Worm (Caenorhabditis elegans) whole organism, mixed stage, embryonic: ENCODE measurements around the gene inx-18.

ENCODE experiments used
- M03D4.4 ChIP-seq: sonication (generic microtip); optimal IDR thresholded peaks from 2 replicates; lab custom pipeline; 2017; ENCODE audit warnings: mild to moderate bottlenecking, missing genetic modification characterization, missing compliant biosample characterization
- bed-3 ChIP-seq: fragments of 200-800 bp; sonication (Bioruptor generic); optimal IDR thresholded peaks from 3 replicates; lab custom pipeline; 2018; ENCODE audit warnings: mild to moderate bottlenecking, missing genetic modification characterization, moderate library complexity, missing compliant biosample characterization
- blmp-1 ChIP-seq: fragments of 150-350 bp; optimal IDR thresholded peaks from 2 replicates; lab custom pipeline; 2014; ENCODE audit warnings: missing biosample characterization, missing genetic modification characterization
- ceh-39 ChIP-seq: fragments of 150-350 bp; optimal IDR thresholded peaks from 2 replicates; lab custom pipeline; 2014; ENCODE audit warnings: missing biosample characterization, missing genetic modification characterization
- ceh-43 ChIP-seq: fragments of 200-800 bp; sonication (Bioruptor generic); optimal IDR thresholded peaks from 2 replicates; lab custom pipeline; 2018; ENCODE audit warnings: mild to moderate bottlenecking, missing genetic modification characterization, moderate library complexity, missing compliant biosample characterization
- ceh-83 ChIP-seq: fragments of 200-800 bp; sonication (Bioruptor generic); optimal IDR thresholded peaks from 2 replicates; lab custom pipeline; 2018; ENCODE audit warnings: mild to moderate bottlenecking, missing genetic modification characterization, missing compliant biosample characterization
- ces-1 ChIP-seq: fragments of 150-350 bp; optimal IDR thresholded peaks from 2 replicates; lab custom pipeline; 2014; ENCODE audit warnings: missing biosample characterization, missing genetic modification reagents, missing genetic modification characterization
- cnd-1 ChIP-seq: fragments of 200-800 bp; sonication (Bioruptor generic); optimal IDR thresholded peaks from 2 replicates; lab custom pipeline; 2018; ENCODE audit warnings: mild to moderate bottlenecking, missing genetic modification characterization, missing compliant biosample characterization
- drap-1 ChIP-seq: fragments of 200-800 bp; sonication (Bioruptor generic); optimal IDR thresholded peaks from 3 replicates; lab custom pipeline; 2018; ENCODE audit warnings: mild to moderate bottlenecking, missing genetic modification characterization, missing compliant biosample characterization
- elt-1 ChIP-seq: sonication (generic microtip); optimal IDR thresholded peaks from 2 replicates; lab custom pipeline; 2017; ENCODE audit warnings: missing genetic modification characterization, mild to moderate bottlenecking, missing compliant biosample characterization, antibody characterized with exemption, moderate library complexity, borderline replicate concordance; ENCODE audit not compliant: insufficient read depth
- elt-3 ChIP-seq: fragments of 150-350 bp; optimal IDR thresholded peaks from 2 replicates; lab custom pipeline; 2014; ENCODE audit warnings: missing biosample characterization, missing genetic modification characterization
- flh-1 ChIP-seq: fragments of 200-800 bp; sonication (Bioruptor generic); optimal IDR thresholded peaks from 2 replicates; lab custom pipeline; 2018; ENCODE audit warnings: mild to moderate bottlenecking, missing genetic modification characterization, moderate library complexity, missing compliant biosample characterization
- ham-2 ChIP-seq: fragments of 200-800 bp; sonication (Bioruptor generic); optimal IDR thresholded peaks from 2 replicates; lab custom pipeline; 2018; ENCODE audit warnings: mild to moderate bottlenecking, missing genetic modification characterization, missing compliant biosample characterization
- hlh-1 ChIP-seq: fragments of 150-350 bp; optimal IDR thresholded peaks from 2 replicates; lab custom pipeline; 2014; ENCODE audit warnings: missing biosample characterization, missing genetic modification reagents, missing genetic modification characterization
- lin-13 ChIP-seq: fragments of 150-350 bp; optimal IDR thresholded peaks from 2 replicates; lab custom pipeline; 2014; ENCODE audit warnings: missing biosample characterization, missing genetic modification characterization
- lin-32 ChIP-seq: fragments of 200-800 bp; sonication (Bioruptor generic); optimal IDR thresholded peaks from 2 replicates; lab custom pipeline; 2018; ENCODE audit warnings: mild to moderate bottlenecking, missing genetic modification characterization, missing compliant biosample characterization
- lsy-2 ChIP-seq: fragments of 150-350 bp; optimal IDR thresholded peaks from 2 replicates; lab custom pipeline; 2014; ENCODE audit warnings: missing biosample characterization, missing genetic modification characterization
- mab-5 ChIP-seq: fragments of 150-350 bp; optimal IDR thresholded peaks from 2 replicates; lab custom pipeline; 2014; ENCODE audit warnings: missing biosample characterization, missing genetic modification characterization
- mep-1 ChIP-seq: fragments of 150-350 bp; optimal IDR thresholded peaks from 2 replicates; lab custom pipeline; 2017; ENCODE audit warnings: missing biosample characterization, missing genetic modification reagents, missing genetic modification characterization, inconsistent platforms
- mls-2 ChIP-seq: sonication (generic microtip); optimal IDR thresholded peaks from 2 replicates; lab custom pipeline; 2016; ENCODE audit warnings: mild to moderate bottlenecking, missing genetic modification characterization, moderate library complexity, missing compliant biosample characterization
- nhr-12 ChIP-seq: fragments of 150-350 bp; optimal IDR thresholded peaks from 2 replicates; lab custom pipeline; 2014; ENCODE audit warnings: missing biosample characterization, missing genetic modification characterization
- nhr-2 ChIP-seq: fragments of 150-350 bp; optimal IDR thresholded peaks from 2 replicates; lab custom pipeline; 2014; ENCODE audit warnings: missing biosample characterization, missing genetic modification characterization
- nhr-237 ChIP-seq: fragments of 150-350 bp; optimal IDR thresholded peaks from 2 replicates; lab custom pipeline; 2014; ENCODE audit warnings: missing biosample characterization, missing genetic modification characterization
- nhr-28 ChIP-seq: fragments of 150-350 bp; optimal IDR thresholded peaks from 2 replicates; lab custom pipeline; 2014; ENCODE audit warnings: missing biosample characterization, missing genetic modification characterization
- nhr-76 ChIP-seq: sonication (generic microtip); optimal IDR thresholded peaks from 2 replicates; lab custom pipeline; 2017; ENCODE audit warnings: missing biosample characterization, missing genetic modification characterization
- pha-4 ChIP-seq: fragments of 150-350 bp; optimal IDR thresholded peaks from 2 replicates; lab custom pipeline; 2018; ENCODE audit warnings: missing biosample characterization, missing genetic modification reagents, missing genetic modification characterization
- sem-2 ChIP-seq: fragments of 200-800 bp; sonication (Bioruptor generic); optimal IDR thresholded peaks from 2 replicates; lab custom pipeline; 2018; ENCODE audit warnings: mild to moderate bottlenecking, missing genetic modification characterization, missing compliant biosample characterization
- snpc-4 ChIP-seq: fragments of 150-350 bp; optimal IDR thresholded peaks from 2 replicates; lab custom pipeline; 2014; ENCODE audit warnings: missing biosample characterization, missing genetic modification characterization
- sptf-1 ChIP-seq: sonication (generic microtip); optimal IDR thresholded peaks from 2 replicates; lab custom pipeline; 2017; ENCODE audit warnings: mild to moderate bottlenecking, missing genetic modification characterization, moderate library complexity, missing compliant biosample characterization
- tbx-8 ChIP-seq: fragments of 200-800 bp; sonication (Bioruptor generic); optimal IDR thresholded peaks from 2 replicates; lab custom pipeline; 2018; ENCODE audit warnings: mild to moderate bottlenecking, missing genetic modification characterization, moderate library complexity, missing compliant biosample characterization
- unc-120 ChIP-seq: sonication (generic microtip); optimal IDR thresholded peaks from 2 replicates; lab custom pipeline; 2017; ENCODE audit warnings: missing genetic modification characterization, missing compliant biosample characterization; ENCODE audit not compliant: poor library complexity, severe bottlenecking
- unc-39 ChIP-seq: fragments of 150-350 bp; optimal IDR thresholded peaks from 2 replicates; lab custom pipeline; 2014; ENCODE audit warnings: missing biosample characterization, missing genetic modification characterization
- unc-62 ChIP-seq: fragments of 150-350 bp; optimal IDR thresholded peaks from 2 replicates; lab custom pipeline; 2014; ENCODE audit warnings: missing biosample characterization, missing genetic modification reagents, missing genetic modification characterization
- zip-8 ChIP-seq: fragments of 150-350 bp; optimal IDR thresholded peaks from 2 replicates; lab custom pipeline; 2014; ENCODE audit warnings: missing biosample characterization, missing genetic modification characterization
- ztf-11 ChIP-seq: fragments of 150-350 bp; optimal IDR thresholded peaks from 2 replicates; lab custom pipeline; 2014; ENCODE audit warnings: missing biosample characterization, missing genetic modification characterization

Gene inx-18

ce11 chrIV:654526-655440, 48.6 kb downstream of the inx-18 start, which contains the start of the genes rpl-15 and K11H12.8:
Gene rpl-15 (minus strand): TSS chrIV:654576.
Gene K11H12.8 (plus strand): TSS chrIV:655390.
- peak; percentile 62 for TF ChIP-seq unc-39 (tag; lab: Kevin White, UChicago)
- TF ChIP-seq sem-2 (GFP tag; lab: Kevin White, UChicago): peak; percentile 76
- peak; percentile 78 for TF ChIP-seq nhr-28 (tag; lab: Kevin White, UChicago)
- peak; percentile 95 for TF ChIP-seq mls-2 (tag; lab: Kevin White, UChicago)
- TF ChIP-seq nhr-237 (tag; lab: Kevin White, UChicago): peak; percentile 99
- peak; percentile 92 for TF ChIP-seq drap-1
- no peak for TF ChIP-seq snpc-4
- peak; percentile 93 for TF ChIP-seq ceh-43 (GFP tag; lab: Kevin White, UChicago)
- peak; percentile 97 for TF ChIP-seq M03D4.4
- peak; percentile 93 for TF ChIP-seq unc-62 (GFP tag; lab: Kevin White, UChicago)
- no peak for TF ChIP-seq nhr-76 (tag; lab: Kevin White, UChicago)
- peak; percentile 94 for TF ChIP-seq unc-120 (tag; lab: Kevin White, UChicago)
- TF ChIP-seq cnd-1 (tag; lab: Kevin White, UChicago): peak; percentile 96
- TF ChIP-seq nhr-12 (tag; lab: Kevin White, UChicago): peak; percentile 76
- TF ChIP-seq hlh-1 (tag; lab: Kevin White, UChicago): peak; percentile 90
- peak; percentile 93 for TF ChIP-seq ceh-83
- TF ChIP-seq lin-32 (GFP tag; lab: Kevin White, UChicago): peak; percentile 75
- TF ChIP-seq ces-1: peak; percentile 85
- peak; percentile 92 for TF ChIP-seq ztf-11 (tag; lab: Kevin White, UChicago)
- TF ChIP-seq ham-2 (GFP tag; lab: Kevin White, UChicago): peak; percentile 88
- TF ChIP-seq nhr-2 (tag; lab: Kevin White, UChicago): peak; percentile 62
- TF ChIP-seq mep-1 (tag; lab: Kevin White, UChicago): peak; percentile 100
- TF ChIP-seq ceh-39: peak; percentile 96
- peak; percentile 83 for TF ChIP-seq elt-3
- TF ChIP-seq lsy-2 (tag; lab: Kevin White, UChicago): peak; percentile 100
- no peak for TF ChIP-seq zip-8 (tag; lab: Kevin White, UChicago)
- peak; percentile 73 for TF ChIP-seq bed-3 (GFP tag; lab: Kevin White, UChicago)
- peak; percentile 38 for TF ChIP-seq blmp-1 (tag; lab: Kevin White, UChicago)
- peak; percentile 86 for TF ChIP-seq mab-5 (tag; lab: Kevin White, UChicago)
- TF ChIP-seq sptf-1: peak; percentile 98
- TF ChIP-seq elt-1 (tag; lab: Kevin White, UChicago): peak; percentile 74
- TF ChIP-seq flh-1 (GFP tag; lab: Kevin White, UChicago): peak; percentile 62
- peak; percentile 100 for TF ChIP-seq pha-4
- TF ChIP-seq lin-13 (tag; lab: Kevin White, UChicago): peak; percentile 100
- peak; percentile 94 for TF ChIP-seq tbx-8 (GFP tag; lab: Kevin White, UChicago)
- TF ChIP-seq, all 35 proteins: peak for 32

ce11 chrIV:657046-657445, 50.9 kb downstream of the inx-18 start:
- no peak for TF ChIP-seq mep-1 (tag; lab: Kevin White, UChicago)
- TF ChIP-seq unc-39 (tag; lab: Kevin White, UChicago): no peak
- no peak for TF ChIP-seq flh-1 (GFP tag; lab: Kevin White, UChicago)

- TF ChIP-seq bed-3 (GFP tag; lab: Kevin White, UChicago) (no peak), nhr-2 (tag; lab: Kevin White, UChicago) (peak; percentile 5), mep-1 (tag; lab: Kevin White, UChicago) (peak; percentile 9), pha-4 (peak; percentile 24), lin-13 (tag; lab: Kevin White, UChicago) (peak; percentile 35), blmp-1 (tag; lab: Kevin White, UChicago) (no peak), nhr-76 (tag; lab: Kevin White, UChicago) (no peak), M03D4.4 (no peak), cnd-1 (tag; lab: Kevin White, UChicago) (peak; percentile 9), drap-1 (no peak)
Observed at ce11 chrIV:657932-658331, 51.8 kb downstream of the inx-18 start.
